Fruit fly (Drosophila melanogaster): ENCODE data around the gene Pvf1.

The Pvf1 gene

DNA sequence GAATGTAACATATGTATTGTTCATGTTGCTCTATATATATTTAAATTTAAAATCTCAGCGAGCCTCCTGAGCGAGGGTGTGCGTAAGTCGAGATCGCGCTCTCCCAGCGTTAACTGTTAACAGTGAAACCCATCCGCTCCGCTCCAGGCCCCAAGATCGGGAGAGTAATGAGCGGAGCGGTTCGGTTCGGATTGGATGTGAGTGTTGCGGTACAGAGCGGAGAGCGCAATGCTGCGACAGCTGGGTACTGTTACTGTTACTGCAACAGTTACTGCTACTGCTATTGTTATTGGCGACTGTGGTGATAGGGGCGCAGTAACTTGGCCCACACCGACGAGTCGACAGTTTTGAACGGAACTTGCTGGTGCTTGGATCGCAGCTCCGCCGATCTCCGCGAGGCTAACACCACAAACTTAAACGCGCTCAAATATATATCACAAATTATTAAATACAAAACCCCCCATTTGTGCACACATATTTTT lies at the start of gene Pvf1:
TSS of gene Pvf1 (plus strand) at position 312 of the 482 bp plus-strand sequence.
- no peak for TF ChIP-seq noc (tag; optimal IDR thresholded peaks at IDR 0.05)

DNA sequence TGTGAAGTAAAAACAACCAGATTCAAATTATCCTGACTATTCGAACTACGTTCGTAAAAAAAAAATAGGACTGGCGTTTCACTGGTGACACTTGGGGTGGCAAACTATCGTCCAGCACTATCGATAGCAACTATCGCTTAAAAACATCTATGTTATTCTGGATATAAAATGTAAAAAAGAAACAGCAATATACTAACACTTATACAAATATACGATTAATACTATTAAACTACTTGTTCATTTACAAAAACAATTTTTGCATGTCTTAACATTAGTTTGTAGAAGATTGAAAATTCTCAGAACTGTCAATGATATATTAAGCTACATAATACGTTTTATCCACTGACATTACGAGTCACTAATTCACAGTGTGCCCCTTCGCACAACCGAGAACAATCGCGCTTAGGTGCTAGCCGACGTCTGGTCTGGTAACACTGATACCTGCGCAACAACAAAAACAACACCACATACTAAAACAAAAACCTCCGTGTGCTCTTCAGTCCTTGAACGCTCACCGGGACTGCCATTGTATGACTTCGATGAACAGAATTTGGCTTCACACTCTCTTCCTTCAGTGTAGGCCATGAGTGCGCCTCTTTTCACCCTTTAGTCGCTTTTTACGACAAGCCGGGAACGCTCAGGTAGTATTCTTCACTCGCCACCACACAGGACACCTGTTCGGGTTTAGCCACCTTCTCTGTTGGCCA lies 48.9 kb upstream of the Pvf1 start, which contains the start of gene CG18259:
TSS of gene CG18259 (minus strand) at position 78 of the 707 bp plus-strand sequence.
- no peak for TF ChIP-seq noc (tag; optimal IDR thresholded peaks at IDR 0.05)

DNA sequence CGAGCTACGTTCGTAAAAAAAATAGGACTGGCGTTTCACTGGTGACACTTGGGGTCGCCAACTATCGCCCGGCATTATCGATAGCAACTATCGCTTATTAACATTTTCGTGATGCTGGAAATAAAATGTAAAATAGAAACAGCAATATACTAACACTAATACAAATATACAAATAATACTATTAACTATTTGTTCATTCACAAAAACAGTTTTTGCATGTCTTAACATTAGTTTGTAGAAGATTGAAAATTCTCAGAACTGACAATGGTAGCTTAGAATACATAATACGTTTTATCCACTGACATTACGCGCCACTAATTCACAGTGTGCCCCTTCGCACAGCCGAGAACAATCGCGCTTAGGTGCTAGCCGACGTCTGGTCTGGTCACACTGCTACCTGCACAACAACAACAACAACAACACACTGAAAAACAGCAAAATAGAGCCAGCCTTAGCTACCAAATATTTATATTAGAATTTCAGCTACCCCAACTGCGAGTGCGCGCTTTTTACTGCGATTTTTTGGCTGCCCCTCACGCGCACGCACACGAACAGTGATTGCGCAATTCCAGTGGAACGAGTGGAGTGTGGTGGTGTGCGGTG lies 44.2 kb upstream of the Pvf1 start, which contains the start of the genes CG6961 and S6KL:
TSS of gene CG6961 (minus strand) at position 68 of the 603 bp plus-strand sequence.
TSS of gene S6KL (plus strand) at position 322 of the 603 bp plus-strand sequence.
- TF ChIP-seq noc (tag; optimal IDR thresholded peaks at IDR 0.05), result no peak

DNA sequence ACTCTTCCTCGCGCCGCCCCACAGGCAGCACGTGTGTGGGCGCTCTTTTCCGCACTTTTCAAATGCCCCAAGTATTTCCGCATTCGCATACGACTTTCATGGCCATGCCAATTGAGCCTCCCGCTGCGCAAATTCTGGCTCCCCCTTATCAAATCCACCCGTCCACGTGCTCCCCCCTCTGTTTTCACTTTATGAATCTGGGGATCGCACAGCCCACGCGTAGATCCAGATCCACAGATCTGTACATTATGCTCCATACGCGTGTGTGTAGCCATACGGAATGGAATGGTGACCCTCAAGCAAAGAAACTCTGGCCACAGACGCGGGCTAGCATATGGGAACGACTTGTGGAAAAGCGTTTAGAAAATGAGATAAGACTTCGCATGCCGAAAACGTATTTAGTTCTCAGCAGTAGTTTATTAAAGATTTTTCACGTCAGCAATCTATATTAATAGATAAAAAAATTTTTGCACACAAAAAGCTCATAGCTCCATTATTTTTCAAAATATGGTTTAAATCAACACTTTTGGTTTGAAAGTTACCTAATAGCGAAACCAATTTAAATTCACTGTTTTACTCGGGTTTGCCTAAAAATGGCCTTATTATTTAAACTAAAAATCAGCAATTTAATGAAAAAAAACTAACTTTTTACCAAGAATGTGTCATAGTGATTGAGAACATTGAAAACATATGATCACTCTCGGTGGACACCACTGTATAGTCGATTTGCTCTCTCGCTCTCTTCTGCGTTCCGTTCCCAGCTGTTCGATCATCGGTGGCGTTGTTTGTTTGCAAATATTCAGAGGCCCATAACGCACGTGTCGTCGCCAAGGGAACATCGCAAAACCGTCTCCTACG lies 42.9 kb upstream of the Pvf1 start:
- peak; percentile 53 for TF ChIP-seq noc (tag; optimal IDR thresholded peaks at IDR 0.05)

DNA sequence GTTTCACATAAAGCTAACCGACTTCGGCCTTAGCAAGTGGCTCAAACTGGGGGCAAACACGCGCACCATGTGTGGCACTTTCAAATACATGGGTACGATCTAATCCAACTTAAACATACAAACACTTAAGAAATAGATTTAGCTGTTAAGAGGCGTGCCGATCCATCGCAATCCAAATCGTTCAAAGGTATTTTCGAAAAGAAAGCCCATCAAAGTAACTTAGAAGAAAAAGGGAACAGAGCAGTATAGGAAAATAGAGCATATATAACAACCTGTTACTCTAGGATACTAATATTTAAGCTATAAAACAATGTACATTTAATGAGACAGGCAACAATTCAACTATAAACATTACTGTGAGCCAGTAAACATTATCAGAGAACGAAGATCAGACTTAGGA lies 41.1 kb upstream of the Pvf1 start, which contains the start of gene Atg101:
TSS of gene Atg101 (plus strand) at position 301 of the 400 bp plus-strand sequence.
- TF ChIP-seq noc (tag; optimal IDR thresholded peaks at IDR 0.05), result no peak

DNA sequence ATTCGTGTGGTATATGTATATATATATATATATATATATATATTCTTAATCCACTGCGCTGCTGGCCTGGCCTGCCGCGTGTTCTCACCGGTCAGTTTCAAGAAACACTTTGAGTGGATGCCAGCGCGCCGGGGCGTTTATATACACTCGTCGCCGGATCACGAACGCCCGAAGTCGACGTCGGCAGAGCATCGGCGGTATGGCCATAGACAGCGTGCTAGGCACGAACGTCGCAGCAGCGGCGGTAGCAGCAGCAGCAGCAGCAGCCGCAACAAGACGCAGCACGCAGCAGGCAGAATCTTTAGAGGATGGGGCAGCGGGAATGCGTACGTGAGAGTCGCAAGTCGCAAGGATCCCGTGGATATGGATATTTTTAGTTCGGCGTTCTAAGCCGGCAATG lies 34.9 kb upstream of the Pvf1 start, which contains the start of gene bnb:
TSS of gene bnb (minus strand) at position 121 of the 400 bp plus-strand sequence.
- no peak for TF ChIP-seq noc (tag; optimal IDR thresholded peaks at IDR 0.05)

DNA sequence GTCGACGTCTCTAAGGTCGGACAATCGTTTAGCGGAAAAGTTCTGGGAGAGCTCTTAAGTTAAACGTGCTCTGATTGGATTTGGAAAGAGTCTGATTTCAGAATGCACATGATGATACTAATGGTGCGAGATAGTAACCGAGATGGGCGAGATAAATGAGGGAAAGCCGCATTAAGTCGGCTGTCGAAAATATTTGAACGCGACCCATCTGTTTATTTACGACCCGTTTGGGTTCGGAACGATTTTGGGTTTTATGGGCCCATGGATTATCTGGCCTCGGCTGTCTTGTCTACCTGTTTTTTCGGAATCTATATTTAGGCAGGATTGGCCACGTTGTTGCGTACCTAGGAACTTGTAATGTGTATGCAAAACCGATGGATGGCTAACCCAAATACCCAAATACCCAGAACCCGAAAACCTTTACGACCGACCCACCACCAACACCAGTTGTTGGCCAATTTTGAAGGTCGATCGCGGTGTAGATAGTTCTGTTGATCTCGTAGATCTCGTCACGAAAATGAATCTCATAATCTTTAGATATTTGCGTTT lies 33.1 kb upstream of the Pvf1 start:
- no peak for TF ChIP-seq noc (tag; optimal IDR thresholded peaks at IDR 0.05)

DNA sequence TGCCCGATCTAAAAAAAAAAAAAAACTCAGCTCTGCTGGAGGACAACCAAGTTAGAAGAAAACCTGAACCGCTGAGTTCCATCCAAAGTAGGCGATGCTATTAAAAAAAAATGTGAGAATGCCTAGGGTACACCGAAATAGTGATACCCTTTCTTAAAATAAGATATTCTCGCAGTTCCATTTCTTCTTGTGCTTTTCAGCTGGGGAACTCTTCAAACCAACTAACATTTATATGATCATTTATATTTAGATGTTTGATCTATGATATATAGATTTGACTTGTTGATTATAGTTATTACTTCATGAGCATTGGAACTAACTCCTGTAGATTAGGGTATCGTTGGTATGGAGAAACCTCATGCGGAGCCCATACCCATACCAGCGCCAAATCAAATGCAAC lies 32.3 kb upstream of the Pvf1 start:
- no peak for TF ChIP-seq noc (tag; optimal IDR thresholded peaks at IDR 0.05)

DNA sequence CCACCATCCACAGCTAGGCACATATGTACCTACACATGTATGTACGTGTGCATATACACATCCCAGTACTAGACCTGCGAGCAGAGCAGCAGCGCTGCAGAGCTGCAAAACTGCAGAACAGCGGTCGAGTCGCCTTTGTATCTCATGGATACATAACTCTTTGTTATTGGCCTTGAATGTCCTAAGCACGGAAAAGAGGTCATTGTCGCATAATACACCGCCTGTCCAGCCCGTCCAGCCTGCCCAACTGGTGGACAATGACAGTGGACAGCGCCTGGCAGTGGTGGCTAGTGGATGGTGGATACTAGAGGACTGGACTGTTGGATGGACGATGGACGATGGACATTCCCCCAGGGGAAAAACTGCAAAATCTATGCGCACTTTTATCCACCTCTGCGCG lies 31.2 kb upstream of the Pvf1 start:
- no peak for TF ChIP-seq noc (tag; optimal IDR thresholded peaks at IDR 0.05)

DNA sequence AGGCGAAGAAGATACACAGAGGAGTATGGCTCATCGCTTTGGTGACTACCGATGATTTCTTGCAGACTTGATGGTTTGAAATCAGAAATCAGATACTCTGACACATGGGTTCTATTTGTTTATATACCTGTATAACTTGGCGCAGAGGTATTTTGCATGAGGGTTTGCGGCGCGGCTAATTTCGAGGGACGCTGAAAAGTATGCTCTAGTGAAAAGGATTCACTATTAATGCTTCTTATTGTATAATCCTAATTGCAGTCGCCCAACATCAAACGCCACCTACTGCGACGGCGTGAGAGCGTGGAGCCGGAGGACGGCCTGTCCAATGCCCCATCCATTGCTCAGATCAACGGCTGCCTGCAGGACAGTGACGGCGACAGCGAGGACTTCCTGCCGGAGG lies 27.4 kb upstream of the Pvf1 start:
- TF ChIP-seq noc (tag; optimal IDR thresholded peaks at IDR 0.05), result no peak

DNA sequence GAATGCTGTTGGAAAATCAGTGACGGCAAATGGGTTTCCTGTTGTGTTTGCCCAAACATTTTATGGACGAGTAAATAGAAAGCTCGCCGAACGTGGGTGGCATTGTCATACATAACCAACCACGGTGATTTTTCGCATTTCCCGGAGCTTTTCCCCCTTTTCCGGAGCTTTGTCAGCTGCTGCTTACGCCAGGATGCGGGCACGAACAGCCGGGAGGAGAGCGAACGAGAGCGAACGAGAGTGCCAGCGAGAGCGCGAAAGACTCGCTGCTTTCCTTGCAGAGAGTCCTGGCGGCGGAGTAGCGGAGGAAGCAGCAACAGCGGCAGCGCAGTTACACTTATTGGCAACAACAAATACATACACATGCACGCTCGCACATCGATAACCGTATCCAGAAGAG lies 26.1 kb upstream of the Pvf1 start, which contains the start of gene CG7058:
TSS of gene CG7058 (plus strand) at position 330 of the 400 bp plus-strand sequence.
- no peak for TF ChIP-seq noc (tag; optimal IDR thresholded peaks at IDR 0.05)

DNA sequence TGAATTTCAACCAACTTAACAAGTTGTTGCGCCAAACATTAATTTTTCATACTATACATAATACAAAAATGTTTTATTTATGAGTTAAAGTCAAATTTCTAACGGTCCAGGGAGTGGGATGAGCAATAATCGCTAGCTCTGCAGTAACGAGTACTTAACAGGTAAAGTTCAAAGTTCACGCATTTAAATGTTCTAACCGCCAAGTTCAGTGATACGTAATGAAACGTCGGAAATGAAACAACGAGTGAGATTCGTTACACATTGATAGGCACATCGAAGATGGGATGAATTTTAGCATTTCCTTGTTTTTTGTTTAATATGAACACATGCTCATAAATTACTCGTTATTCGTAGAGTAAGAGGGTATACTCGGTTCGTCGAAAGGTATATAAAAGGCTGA lies 20.4 kb upstream of the Pvf1 start:
- no peak for TF ChIP-seq noc (tag; optimal IDR thresholded peaks at IDR 0.05)

DNA sequence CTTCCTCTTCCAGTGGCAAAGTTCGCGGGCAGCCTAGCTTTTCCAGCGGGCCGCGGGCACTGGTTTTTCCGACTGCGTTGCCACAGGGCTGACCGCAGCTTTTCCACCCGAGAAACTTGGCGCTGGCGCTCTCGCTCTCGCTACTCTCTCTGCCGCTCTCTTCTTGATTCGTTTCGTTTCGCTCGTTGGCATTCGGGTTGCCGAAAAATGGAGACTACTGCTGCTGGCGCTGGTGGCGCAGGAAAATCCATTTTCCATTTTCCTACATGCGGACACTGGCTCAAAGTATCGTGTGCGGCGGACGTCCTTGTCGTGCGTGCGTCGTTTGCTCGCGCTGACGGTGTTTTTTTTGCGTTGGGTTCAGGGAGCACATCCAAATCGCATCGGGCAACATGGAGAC lies 19.4 kb upstream of the Pvf1 start, which contains the start of gene CG42450:
TSS of gene CG42450 (plus strand) at position 249 of the 400 bp plus-strand sequence.
- TF ChIP-seq noc (tag; optimal IDR thresholded peaks at IDR 0.05), result no peak

DNA sequence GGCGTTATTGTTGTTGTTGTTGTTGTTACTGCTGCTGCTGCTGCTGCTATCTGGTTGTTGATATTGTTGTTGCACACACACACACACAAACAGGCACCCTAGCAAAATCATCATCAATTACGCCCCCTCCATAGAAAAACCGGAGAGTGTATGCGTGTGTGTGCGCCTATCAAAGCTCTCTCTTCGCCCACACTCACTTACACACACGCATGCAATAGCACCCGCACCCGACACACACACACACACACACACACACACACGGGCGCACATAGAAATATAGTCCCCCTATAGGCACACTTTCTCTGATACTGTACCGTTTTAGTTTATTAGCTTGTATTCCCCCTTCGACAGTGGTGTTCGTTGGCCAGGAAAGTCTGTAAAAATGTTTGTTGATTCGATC lies 18.1 kb upstream of the Pvf1 start:
- no peak for TF ChIP-seq noc (tag; optimal IDR thresholded peaks at IDR 0.05)

DNA sequence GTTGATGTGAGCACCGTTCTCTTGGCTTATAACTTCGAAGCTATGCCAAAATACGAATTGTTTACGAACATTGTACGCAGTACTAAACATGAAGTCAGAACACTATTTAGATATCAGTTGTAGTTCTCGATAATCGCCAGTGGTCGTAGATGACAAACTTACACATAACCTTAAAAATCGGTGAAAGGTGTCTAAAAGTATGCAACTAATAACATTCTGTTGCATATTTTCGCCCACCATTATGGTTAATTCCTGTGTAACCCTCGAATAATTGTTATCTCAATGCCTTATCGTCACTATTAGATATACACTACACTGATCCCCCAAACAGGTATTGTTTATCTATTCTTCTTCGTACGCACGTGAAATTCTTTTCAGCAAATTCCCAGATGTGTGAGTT lies 17.5 kb upstream of the Pvf1 start:
- TF ChIP-seq noc (tag; optimal IDR thresholded peaks at IDR 0.05), result no peak

DNA sequence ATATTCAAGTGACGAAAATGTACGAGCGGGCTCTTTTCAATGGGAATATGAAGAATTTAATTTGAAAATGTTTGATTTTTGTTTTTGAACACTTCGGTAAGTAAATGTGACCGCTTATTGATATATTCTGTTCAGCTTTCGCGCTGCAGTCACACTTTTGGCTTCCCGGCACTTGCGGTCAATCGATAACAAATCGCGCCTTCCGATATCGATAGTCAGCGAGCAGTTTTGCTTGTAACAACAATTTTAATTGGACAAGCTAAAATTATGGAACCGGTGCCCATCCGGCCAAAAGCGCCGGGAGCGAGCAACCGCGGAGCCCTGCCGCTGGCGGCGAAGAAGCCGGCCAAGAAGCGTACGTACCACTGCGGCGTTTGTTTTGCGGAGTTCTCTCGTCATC lies 2.1 kb upstream of the Pvf1 start, which contains the start of gene CG7101:
TSS of gene CG7101 (plus strand) at position 196 of the 400 bp plus-strand sequence.
- no peak for TF ChIP-seq noc (tag; optimal IDR thresholded peaks at IDR 0.05)

All from whole organism, larva.